Worm (Caenorhabditis elegans) whole organism, late embryonic: ENCODE results near the gene pinn-1.

Experiments
- K02D7.2 ChIP-seq: sonication (generic microtip); optimal IDR thresholded peaks from 2 replicates; lab custom pipeline; 2017; ENCODE audit warnings: mild to moderate bottlenecking, missing genetic modification characterization, missing compliant biosample characterization
- K09A11.1 ChIP-seq: sonication (generic microtip); optimal IDR thresholded peaks from 2 replicates; lab custom pipeline; 2017; ENCODE audit warnings: antibody characterized with exemption, mild to moderate bottlenecking, missing genetic modification characterization, missing compliant biosample characterization; ENCODE audit not compliant: insufficient read depth
- ahr-1 ChIP-seq: sonication (generic microtip); optimal IDR thresholded peaks from 2 replicates; lab custom pipeline; 2016; ENCODE audit warnings: missing genetic modification characterization, missing compliant biosample characterization
- ceh-18 ChIP-seq: sonication (generic microtip); optimal IDR thresholded peaks from 2 replicates; lab custom pipeline; 2016; ENCODE audit warnings: missing genetic modification characterization, missing compliant biosample characterization
- ceh-2 ChIP-seq: sonication (generic microtip); optimal IDR thresholded peaks from 2 replicates; lab custom pipeline; 2016; ENCODE audit warnings: missing genotype, missing genetic modification characterization, missing compliant biosample characterization
- ceh-22 ChIP-seq: sonication (generic microtip); optimal IDR thresholded peaks from 2 replicates; lab custom pipeline; 2017; ENCODE audit warnings: missing biosample characterization, missing genetic modification characterization
- ceh-24 ChIP-seq: sonication (generic microtip); optimal IDR thresholded peaks from 2 replicates; lab custom pipeline; 2016; ENCODE audit warnings: mild to moderate bottlenecking, missing genetic modification characterization, missing compliant biosample characterization
- ceh-34 ChIP-seq: sonication (generic microtip); optimal IDR thresholded peaks from 2 replicates; lab custom pipeline; 2016; ENCODE audit warnings: mild to moderate bottlenecking, missing genetic modification characterization, missing compliant biosample characterization
- ceh-45 ChIP-seq: fragments of 200-800 bp; sonication (Bioruptor generic); IDR thresholded peaks from 2 replicates; pipeline ENCODE4 v1.3.6; 2022; ENCODE audit warnings: missing genetic modification reagents, missing genetic modification characterization, missing compliant biosample characterization
- ceh-6 ChIP-seq: fragments of 200-800 bp; sonication (Bioruptor generic); optimal IDR thresholded peaks from 2 replicates; lab custom pipeline; 2018; ENCODE audit warnings: mild to moderate bottlenecking, missing genetic modification characterization, missing compliant biosample characterization
- dve-1 ChIP-seq: sonication (generic microtip); optimal IDR thresholded peaks from 2 replicates; lab custom pipeline; 2017; ENCODE audit warnings: antibody characterized with exemption, mild to moderate bottlenecking, missing genetic modification characterization, missing compliant biosample characterization
- elt-2 ChIP-seq: sonication (generic microtip); optimal IDR thresholded peaks from 2 replicates; lab custom pipeline; 2016; ENCODE audit warnings: missing genetic modification reagents, missing genetic modification characterization, missing compliant biosample characterization
- ets-4 ChIP-seq: sonication (generic microtip); optimal IDR thresholded peaks from 2 replicates; lab custom pipeline; 2016; ENCODE audit warnings: missing genetic modification characterization, missing compliant biosample characterization
- fax-1 ChIP-seq: sonication (generic microtip); optimal IDR thresholded peaks from 2 replicates; lab custom pipeline; 2016; ENCODE audit warnings: missing genotype, missing genetic modification characterization, missing compliant biosample characterization
- fkh-10 ChIP-seq: fragments of 150-350 bp; optimal IDR thresholded peaks from 2 replicates; lab custom pipeline; 2014; ENCODE audit warnings: missing biosample characterization, missing genetic modification reagents, missing genetic modification characterization
- gmeb-2 ChIP-seq: sonication (generic microtip); optimal IDR thresholded peaks from 2 replicates; lab custom pipeline; 2016; ENCODE audit warnings: missing genetic modification characterization, inconsistent platforms, missing compliant biosample characterization
- hlh-13 ChIP-seq: fragments of 200-800 bp; sonication (Bioruptor generic); optimal IDR thresholded peaks from 2 replicates; lab custom pipeline; 2018; ENCODE audit warnings: mild to moderate bottlenecking, missing genetic modification characterization, missing compliant biosample characterization
- hlh-30 ChIP-seq: sonication (generic microtip); optimal IDR thresholded peaks from 2 replicates; lab custom pipeline; 2017; ENCODE audit warnings: antibody characterized with exemption, missing genetic modification characterization, missing compliant biosample characterization; ENCODE audit not compliant: insufficient read depth
- hlh-8 ChIP-seq: sonication (generic microtip); optimal IDR thresholded peaks from 2 replicates; lab custom pipeline; 2016; ENCODE audit warnings: missing genotype, missing genetic modification characterization, missing compliant biosample characterization
- madf-2 ChIP-seq: sonication (generic microtip); optimal IDR thresholded peaks from 2 replicates; lab custom pipeline; 2017; ENCODE audit warnings: missing genetic modification characterization, missing compliant biosample characterization
- nfya-1 ChIP-seq: sonication (generic microtip); optimal IDR thresholded peaks from 2 replicates; lab custom pipeline; 2017; ENCODE audit warnings: missing genetic modification characterization, mild to moderate bottlenecking, missing compliant biosample characterization, antibody characterized with exemption, moderate library complexity
- nhr-232 ChIP-seq: sonication (generic microtip); optimal IDR thresholded peaks from 2 replicates; lab custom pipeline; 2016; ENCODE audit warnings: missing genetic modification characterization, missing compliant biosample characterization
- npax-4 ChIP-seq: sonication (generic microtip); optimal IDR thresholded peaks from 2 replicates; lab custom pipeline; 2016; ENCODE audit warnings: missing genetic modification characterization, missing compliant biosample characterization
- pag-3 ChIP-seq: sonication (generic microtip); optimal IDR thresholded peaks from 2 replicates; lab custom pipeline; 2016; ENCODE audit warnings: missing compliant biosample characterization, missing genetic modification characterization, borderline replicate concordance
- pat-9 ChIP-seq: fragments of 200-800 bp; sonication (Bioruptor generic); optimal IDR thresholded peaks from 2 replicates; lab custom pipeline; 2018; ENCODE audit warnings: mild to moderate bottlenecking, missing genetic modification characterization, moderate library complexity, missing compliant biosample characterization
- pax-1 ChIP-seq: fragments of 150-350 bp; optimal IDR thresholded peaks from 2 replicates; lab custom pipeline; 2014; ENCODE audit warnings: missing biosample characterization, missing genetic modification characterization
- pha-2 ChIP-seq: sonication (generic microtip); optimal IDR thresholded peaks from 2 replicates; lab custom pipeline; 2017; ENCODE audit warnings: mild to moderate bottlenecking, missing genetic modification characterization, missing compliant biosample characterization
- pha-4 ChIP-seq: fragments of 150-350 bp; optimal IDR thresholded peaks from 2 replicates; lab custom pipeline; 2018; ENCODE audit warnings: missing biosample characterization, missing genetic modification reagents, missing genetic modification characterization
- pqm-1 ChIP-seq: sonication (generic microtip); optimal IDR thresholded peaks from 2 replicates; lab custom pipeline; 2016; ENCODE audit warnings: missing genetic modification characterization, missing compliant biosample characterization
- pros-1 ChIP-seq: fragments of 150-350 bp; optimal IDR thresholded peaks from 2 replicates; lab custom pipeline; 2014; ENCODE audit warnings: missing biosample characterization, missing genetic modification reagents, missing genetic modification characterization
- ref-2 ChIP-seq: sonication (generic microtip); optimal IDR thresholded peaks from 2 replicates; lab custom pipeline; 2016; ENCODE audit warnings: missing genetic modification characterization, missing compliant biosample characterization
- rnt-1 ChIP-seq: sonication (generic microtip); optimal IDR thresholded peaks from 2 replicates; lab custom pipeline; 2016; ENCODE audit warnings: missing genetic modification characterization, missing compliant biosample characterization
- sdc-2 ChIP-seq: sonication (generic microtip); optimal IDR thresholded peaks from 2 replicates; lab custom pipeline; 2016; ENCODE audit warnings: missing genotype, missing genetic modification characterization, missing compliant biosample characterization
- sox-4 ChIP-seq: sonication (generic microtip); optimal IDR thresholded peaks from 2 replicates; lab custom pipeline; 2017; ENCODE audit warnings: mild to moderate bottlenecking, missing genetic modification characterization, inconsistent platforms, missing compliant biosample characterization
- tbx-7 ChIP-seq: sonication (generic microtip); optimal IDR thresholded peaks from 2 replicates; lab custom pipeline; 2016; ENCODE audit warnings: missing genotype, missing genetic modification characterization, missing compliant biosample characterization
- unc-3 ChIP-seq, 2 experiments: fragments of 200-800 bp in 1 of 2; sonication (Bioruptor generic) in 1 of 2; sonication (generic microtip) in 1 of 2; conservative IDR thresholded peaks in 1 of 2; optimal IDR thresholded peaks in 1 of 2; 2 replicates each; pipeline versions ENCODE4 v1.3.6 to Lab custom; 2016 to 2022; ENCODE audit warnings: missing compliant biosample characterization in 2 of 2, missing genetic modification characterization in 2 of 2, missing genetic modification reagents in 1 of 2
- ztf-16 ChIP-seq: sonication (generic microtip); optimal IDR thresholded peaks from 2 replicates; lab custom pipeline; 2017; ENCODE audit warnings: missing genetic modification characterization, missing compliant biosample characterization

Gene pinn-1

DNA sequence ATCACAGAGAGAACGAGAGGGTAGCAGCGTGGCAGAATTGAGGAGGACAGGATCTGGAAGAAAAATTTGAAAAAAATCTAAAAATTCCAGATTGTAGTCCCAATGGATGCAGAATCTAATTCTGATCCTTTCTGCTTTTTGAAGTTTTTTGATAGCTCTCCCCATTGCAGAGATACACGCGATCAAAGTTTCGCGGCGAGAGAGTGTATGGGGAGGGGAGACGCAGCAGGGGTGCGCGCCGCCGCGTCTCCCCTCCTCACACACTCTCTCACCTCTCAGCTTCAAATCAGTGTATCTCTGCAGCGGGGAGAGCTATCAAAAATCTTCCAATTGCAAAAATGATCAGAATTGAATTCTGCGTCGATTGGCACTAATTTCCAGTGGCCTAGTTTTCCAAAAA lies 7.7 kb downstream of the pinn-1 start:
- TF ChIP-seq nfya-1 (tag; lab: Kevin White, UChicago) (no peak), elt-2 (no peak), tbx-7 (tag; lab: Kevin White, UChicago) (no peak), fkh-10 (GFP tag; lab: Kevin White, UChicago) (no peak), ref-2 (tag; lab: Kevin White, UChicago) (no peak), K09A11.1 (tag; lab: Kevin White, UChicago) (no peak), hlh-8 (tag; lab: Kevin White, UChicago) (no peak), pax-1 (tag; lab: Kevin White, UChicago) (no peak), npax-4 (no peak), nhr-232 (tag; lab: Kevin White, UChicago) (no peak), pros-1 (tag; lab: Kevin White, UChicago) (no peak), rnt-1 (tag; lab: Kevin White, UChicago) (no peak), gmeb-2 (tag; lab: Kevin White, UChicago) (no peak), ceh-24 (tag; lab: Kevin White, UChicago) (no peak), hlh-30 (no peak)

DNA sequence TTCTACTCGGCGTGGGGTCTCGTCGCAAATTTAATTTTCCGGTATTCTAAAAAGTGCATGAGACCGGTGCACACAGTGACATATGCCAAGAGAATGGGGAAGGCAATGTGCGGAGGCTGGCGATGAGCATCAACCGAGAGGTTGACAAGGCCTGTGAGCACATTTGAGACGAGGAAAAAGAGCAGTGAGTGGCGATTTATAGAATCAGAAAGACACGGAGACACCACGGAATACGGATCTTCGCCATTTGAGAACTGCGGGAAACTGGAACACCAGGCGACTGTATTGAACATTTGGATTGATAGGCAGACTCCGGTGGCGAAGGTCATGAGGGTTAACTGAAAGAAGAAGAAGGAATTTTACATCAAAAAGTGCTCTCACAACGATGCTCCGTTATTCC lies 9.9 kb downstream of the pinn-1 start:
- TF ChIP-seq ztf-16 (tag; lab: Kevin White, UChicago), result no peak
- TF ChIP-seq pat-9 (tag; lab: Kevin White, UChicago), result no peak
- no peak for TF ChIP-seq hlh-8 (tag; lab: Kevin White, UChicago)
- no peak for TF ChIP-seq pag-3 (tag; lab: Kevin White, UChicago)
- no peak for TF ChIP-seq hlh-13 (GFP tag; lab: Kevin White, UChicago)
- TF ChIP-seq, all 69 proteins: peak for 0

DNA sequence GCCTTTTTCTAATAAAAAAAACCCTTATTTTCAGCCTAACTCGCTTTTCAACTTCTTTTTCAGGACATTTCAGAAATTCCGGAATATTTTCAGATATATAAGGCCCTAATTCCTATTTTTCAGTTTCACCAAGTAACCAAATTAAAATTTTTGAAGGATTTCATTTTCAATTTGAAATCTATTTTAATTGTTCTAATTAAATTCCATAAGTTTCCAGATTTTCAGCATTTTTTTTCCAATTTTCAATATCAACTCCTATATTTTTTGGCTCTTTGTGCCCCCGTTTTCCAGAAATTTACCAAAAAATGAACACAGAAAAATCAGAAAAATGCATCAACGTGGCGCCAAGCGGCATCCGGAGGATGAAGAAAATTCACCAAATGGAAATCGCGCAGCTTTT lies 14.0 kb downstream of the pinn-1 start, which contains the start of gene Y110A2AL.1:
Gene Y110A2AL.1 (plus strand): TSS at position 301 of the 400 bp plus-strand sequence.
- TF ChIP-seq madf-2 (tag; lab: Kevin White, UChicago) (no peak), pqm-1 (tag; lab: Kevin White, UChicago) (no peak), fax-1 (tag; lab: Kevin White, UChicago) (no peak), pat-9 (tag; lab: Kevin White, UChicago) (no peak), ceh-6 (GFP tag; lab: Kevin White, UChicago) (no peak), ceh-2 (tag; lab: Kevin White, UChicago) (no peak), unc-3 (GFP tag; conservative IDR thresholded peaks at IDR 0.05; lab: Robert Waterston, UW) (no peak), unc-3 (tag; optimal IDR thresholded peaks at IDR 0.05; lab: Kevin White, UChicago) (no peak), ceh-34 (no peak), ceh-18 (tag; lab: Kevin White, UChicago) (no peak), pha-2 (tag; lab: Kevin White, UChicago) (no peak), sdc-2 (no peak), sox-4 (tag; lab: Kevin White, UChicago) (no peak), ahr-1 (tag; lab: Kevin White, UChicago) (no peak), pha-4 (no peak), ets-4 (tag; lab: Kevin White, UChicago) (no peak), dve-1 (tag; lab: Kevin White, UChicago) (no peak), pag-3 (tag; lab: Kevin White, UChicago) (no peak), nhr-232 (tag; lab: Kevin White, UChicago) (no peak), ceh-45 (GFP tag; lab: Robert Waterston, UW) (no peak)

DNA sequence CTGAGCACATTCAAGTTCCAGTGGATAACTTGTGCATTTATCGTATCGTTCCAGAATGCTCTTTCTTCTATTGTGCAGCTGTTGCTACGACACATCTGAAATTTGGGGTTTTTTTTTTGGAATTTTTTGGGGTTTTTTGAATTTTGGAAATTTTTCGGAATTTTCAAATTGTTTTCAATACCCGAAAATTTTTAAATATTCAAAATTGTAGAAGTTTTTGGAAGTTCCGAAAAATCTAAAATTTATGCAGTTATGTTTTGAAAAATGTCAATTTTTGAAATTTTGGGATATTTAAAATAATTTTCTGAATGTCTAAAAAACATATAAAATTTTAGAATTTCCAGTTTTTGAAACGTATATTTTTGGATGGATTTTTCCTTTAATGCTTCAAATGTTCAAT lies 17.0 kb downstream of the pinn-1 start, which contains the start of gene Y110A2AL.10:
Gene Y110A2AL.10 (minus strand): TSS at position 101 of the 400 bp plus-strand sequence.
- no peak for TF ChIP-seq K02D7.2
- TF ChIP-seq ceh-22 (tag; lab: Kevin White, UChicago), result no peak
